Worm (Caenorhabditis elegans): ENCODE data around the gene pas-7.

Gene pas-7

ce11 chrII:10099804-10100360 is at the start of gene pas-7, which contains the start of gene puf-12:
pas-7 (minus strand) TSS chrII:10099854.
puf-12 (plus strand) TSS chrII:10100310.
- no peak for TF ChIP-seq lin-39 (tag; optimal IDR thresholded peaks at IDR 0.05)
- TF ChIP-seq fkh-10 (GFP tag; optimal IDR thresholded peaks at IDR 0.05) = no peak
- peak; percentile 75 for TF ChIP-seq nfya-1 (tag; optimal IDR thresholded peaks at IDR 0.05; ENCODE audit: insufficient read depth)
- TF ChIP-seq nhr-25 (tag; optimal IDR thresholded peaks at IDR 0.05) = no peak
- TF ChIP-seq skn-1 (tag; optimal IDR thresholded peaks at IDR 0.05) = peak; percentile 97
- TF ChIP-seq lin-15B (tag; optimal IDR thresholded peaks at IDR 0.05) = peak; percentile 61
- no peak for TF ChIP-seq pqm-1 (tag; optimal IDR thresholded peaks at IDR 0.05)
- peak; percentile 62 for TF ChIP-seq R02D3.7 (tag; optimal IDR thresholded peaks at IDR 0.05)
- no peak for TF ChIP-seq fkh-2 (tag; optimal IDR thresholded peaks at IDR 0.05)
- TF ChIP-seq ztf-4 (tag; optimal IDR thresholded peaks at IDR 0.05) = no peak
- TF ChIP-seq tbx-2 (tag; optimal IDR thresholded peaks at IDR 0.05) = no peak
- TF ChIP-seq sea-2 (GFP tag; optimal IDR thresholded peaks at IDR 0.05) = no peak
- TF ChIP-seq nhr-76 (tag; optimal IDR thresholded peaks at IDR 0.05) = no peak
- TF ChIP-seq pha-4 (tag; optimal IDR thresholded peaks at IDR 0.05) = peak; percentile 70
- TF ChIP-seq elt-2 (tag; optimal IDR thresholded peaks at IDR 0.05) = peak; percentile 6
- peak; percentile 32 for TF ChIP-seq nhr-23 (tag; optimal IDR thresholded peaks at IDR 0.05)
- TF ChIP-seq jun-1 (tag; optimal IDR thresholded peaks at IDR 0.05) = no peak

- TF ChIP-seq zag-1 (tag; optimal IDR thresholded peaks at IDR 0.05) (no peak), ceh-82 (tag; optimal IDR thresholded peaks at IDR 0.05) (no peak), lsy-12 (tag; optimal IDR thresholded peaks at IDR 0.05) (no peak), nhr-76 (tag; optimal IDR thresholded peaks at IDR 0.05) (no peak)
These were observed 47.8 kb upstream of the pas-7 start for ce11 chrII:10147502-10147901.

- TF ChIP-seq egl-27 (tag; optimal IDR thresholded peaks at IDR 0.05) = no peak
- no peak for TF ChIP-seq ceh-9 (tag; optimal IDR thresholded peaks at IDR 0.05)
- no peak for TF ChIP-seq ZK546.5 (tag; optimal IDR thresholded peaks at IDR 0.05)
- TF ChIP-seq aly-2 (tag; optimal IDR thresholded peaks at IDR 0.05) = no peak
- no peak for TF ChIP-seq unc-39 (tag; optimal IDR thresholded peaks at IDR 0.05)
- no peak for TF ChIP-seq nhr-67 (tag; optimal IDR thresholded peaks at IDR 0.05)
- no peak for TF ChIP-seq ama-1 (optimal IDR thresholded peaks at IDR 0.05)
- no peak for TF ChIP-seq nhr-43 (tag; optimal IDR thresholded peaks at IDR 0.05; ENCODE audit: poor library complexity, severe bottlenecking)
- TF ChIP-seq nhr-76 (tag; optimal IDR thresholded peaks at IDR 0.05) = no peak
- no peak for TF ChIP-seq nhr-28 (tag; optimal IDR thresholded peaks at IDR 0.05)
- TF ChIP-seq elt-2 (tag; optimal IDR thresholded peaks at IDR 0.05) = no peak
These were observed 46.8 kb upstream of the pas-7 start, which contains the start of gene pax-3 for ce11 chrII:10146488-10146887. pax-3 (plus strand) TSS chrII:10146570.

ce11 chrII:10144092-10144491 is 44.4 kb upstream of the pas-7 start, which contains the start of gene F27E5.3:
F27E5.3 (minus strand) TSS chrII:10144192.
- TF ChIP-seq eor-1 (tag; optimal IDR thresholded peaks at IDR 0.05) = no peak
- TF ChIP-seq hmg-11 (tag; optimal IDR thresholded peaks at IDR 0.05) = no peak
- no peak for TF ChIP-seq jun-1 (tag; optimal IDR thresholded peaks at IDR 0.05)
- no peak for TF ChIP-seq ztf-4 (tag; optimal IDR thresholded peaks at IDR 0.05)

- TF ChIP-seq pqm-1 (tag; optimal IDR thresholded peaks at IDR 0.05) (peak; percentile 72), ztf-4 (tag; optimal IDR thresholded peaks at IDR 0.05) (no peak), jun-1 (tag; optimal IDR thresholded peaks at IDR 0.05) (peak; percentile 61), pha-4 (tag; optimal IDR thresholded peaks at IDR 0.05) (peak; percentile 24), elt-2 (tag; optimal IDR thresholded peaks at IDR 0.05) (peak; percentile 81)
These were observed 39.6 kb upstream of the pas-7 start, which contains the start of gene asah-2 for ce11 chrII:10139177-10139640. asah-2 (plus strand) TSS chrII:10139590.

- TF ChIP-seq nfya-1 (tag; optimal IDR thresholded peaks at IDR 0.05; ENCODE audit: insufficient read depth) (no peak), daf-12 (tag; optimal IDR thresholded peaks at IDR 0.05) (no peak), nhr-23 (tag; optimal IDR thresholded peaks at IDR 0.05) (no peak), fkh-10 (GFP tag; optimal IDR thresholded peaks at IDR 0.05) (no peak), mml-1 (tag; optimal IDR thresholded peaks at IDR 0.05) (no peak), egl-5 (tag; optimal IDR thresholded peaks at IDR 0.05) (no peak)
These were observed 37.7 kb upstream of the pas-7 start, which contains the start of gene phg-1 for ce11 chrII:10137358-10137757. phg-1 (plus strand) TSS chrII:10137658.

All from whole organism, L3 larva.